Worm (Caenorhabditis elegans) whole organism, early embryonic: ENCODE data around the gene oac-48.

Experiments used
- B0310.2 ChIP-seq: sonication (generic microtip); optimal IDR thresholded peaks from 2 replicates; lab custom pipeline; 2016; ENCODE audit warnings: mild to moderate bottlenecking, missing genetic modification characterization, missing compliant biosample characterization
- F13C5.2 ChIP-seq: sonication (generic microtip); optimal IDR thresholded peaks from 2 replicates; lab custom pipeline; 2017; ENCODE audit warnings: mild to moderate bottlenecking, missing genetic modification characterization, inconsistent platforms, missing compliant biosample characterization
- aly-1 ChIP-seq: sonication (generic microtip); optimal IDR thresholded peaks from 2 replicates; lab custom pipeline; 2016; ENCODE audit warnings: missing genetic modification characterization, missing compliant biosample characterization
- ama-1 ChIP-seq: fragments of 150-350 bp; optimal IDR thresholded peaks from 2 replicates; lab custom pipeline; 2014
- ceh-13 ChIP-seq: fragments of 200-800 bp; sonication (Bioruptor generic); optimal IDR thresholded peaks from 2 replicates; lab custom pipeline; 2018; ENCODE audit warnings: mild to moderate bottlenecking, missing genetic modification characterization, missing compliant biosample characterization
- ceh-36 ChIP-seq: sonication (generic microtip); optimal IDR thresholded peaks from 2 replicates; lab custom pipeline; 2016; ENCODE audit warnings: missing genetic modification characterization, inconsistent platforms, missing compliant biosample characterization
- ets-7 ChIP-seq: sonication (generic microtip); optimal IDR thresholded peaks from 2 replicates; lab custom pipeline; 2016; ENCODE audit warnings: missing genotype, missing genetic modification characterization, missing compliant biosample characterization
- flt-1 ChIP-seq: fragments of 200-800 bp; sonication (Bioruptor generic); IDR thresholded peaks from 2 replicates; pipeline ENCODE4 v1.3.6; 2022; ENCODE audit warnings: missing genetic modification characterization, missing compliant biosample characterization
- hmbx-1 ChIP-seq: sonication (generic microtip); optimal IDR thresholded peaks from 2 replicates; lab custom pipeline; 2016; ENCODE audit warnings: mild to moderate bottlenecking, missing genetic modification characterization, missing compliant biosample characterization
- hmg-4 ChIP-seq: fragments of 200-800 bp; sonication (Bioruptor generic); optimal IDR thresholded peaks from 2 replicates; lab custom pipeline; 2018; ENCODE audit warnings: mild to moderate bottlenecking, missing genetic modification characterization, missing compliant biosample characterization
- hnd-1 ChIP-seq: sonication (generic microtip); optimal IDR thresholded peaks from 2 replicates; lab custom pipeline; 2016; ENCODE audit warnings: missing genetic modification characterization, missing compliant biosample characterization
- pes-1 ChIP-seq: fragments of 200-800 bp; sonication (Bioruptor generic); IDR thresholded peaks from 2 replicates; pipeline ENCODE4 v1.3.6; 2022; ENCODE audit warnings: missing genetic modification reagents, missing genetic modification characterization, missing compliant biosample characterization
- scrt-1 ChIP-seq: fragments of 200-800 bp; sonication (Bioruptor generic); IDR thresholded peaks from 2 replicates; pipeline ENCODE4 v1.3.6; 2022; ENCODE audit warnings: missing genetic modification characterization, missing compliant biosample characterization
- sea-1 ChIP-seq: fragments of 200-800 bp; sonication (Bioruptor generic); conservative IDR thresholded peaks from 2 replicates; pipeline ENCODE4 v1.3.6; 2022; ENCODE audit warnings: missing genetic modification characterization, missing compliant biosample characterization
- tbx-11 ChIP-seq: fragments of 200-800 bp; sonication (Bioruptor generic); IDR thresholded peaks from 2 replicates; pipeline ENCODE4 v1.3.6; 2022; ENCODE audit warnings: missing genetic modification characterization, missing compliant biosample characterization
- tbx-37 ChIP-seq: fragments of 200-800 bp; sonication (Bioruptor generic); conservative IDR thresholded peaks from 2 replicates; pipeline ENCODE4 v1.3.6; 2022; ENCODE audit warnings: missing genetic modification reagents, missing genetic modification characterization, missing compliant biosample characterization
- tra-4 ChIP-seq: sonication (generic microtip); optimal IDR thresholded peaks from 2 replicates; lab custom pipeline; 2017; ENCODE audit warnings: missing genetic modification characterization, missing compliant biosample characterization

The oac-48 gene

ce11 chrIV:13665073-13665472, 8.5 kb upstream of the oac-48 start:
- TF ChIP-seq tbx-11 (GFP tag; lab: Robert Waterston, UW) (no peak), tra-4 (tag; lab: Kevin White, UChicago) (no peak), B0310.2 (tag; lab: Kevin White, UChicago) (no peak), F13C5.2 (tag; lab: Kevin White, UChicago) (no peak), ceh-36 (tag; lab: Kevin White, UChicago) (no peak), tbx-37 (GFP tag; lab: Robert Waterston, UW) (no peak)

DNA sequence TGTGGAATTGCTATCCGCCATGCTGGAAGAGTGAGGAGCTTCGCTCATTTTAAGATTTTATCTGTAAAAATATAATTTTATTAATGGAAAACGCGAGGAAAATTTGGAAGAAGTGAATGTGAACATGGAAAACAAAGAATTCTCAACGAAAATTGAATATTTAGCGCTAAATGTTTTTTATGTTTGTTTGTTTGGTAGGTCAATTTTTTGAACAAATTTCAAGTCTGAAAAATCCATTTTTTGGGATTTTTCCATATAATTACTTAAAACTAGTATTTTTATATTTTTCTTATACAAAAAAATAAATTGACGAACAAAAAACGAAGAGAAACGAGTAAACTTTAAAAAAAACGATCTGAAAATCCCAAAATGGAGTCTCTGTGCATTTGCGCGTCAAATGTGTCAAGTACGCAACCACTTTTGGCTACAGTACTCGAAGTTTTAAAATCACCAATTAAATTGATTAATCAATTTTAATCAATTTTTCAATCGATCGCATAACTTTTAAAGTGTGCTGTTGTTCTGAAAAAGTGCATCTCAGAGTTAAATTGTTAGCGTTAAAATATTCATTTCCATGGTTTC, 6.7 kb upstream of the oac-48 start, which contains the start of gene fbxa-215:
TSS of gene fbxa-215 (minus strand) at position 61 of the 582 bp plus-strand sequence.
- TF ChIP-seq aly-1 (tag; lab: Kevin White, UChicago) = no peak
- TF ChIP-seq ama-1 (lab: Kevin White, UChicago) = no peak
- TF ChIP-seq B0310.2 (tag; lab: Kevin White, UChicago) = no peak
- no peak for TF ChIP-seq hnd-1
- no peak for TF ChIP-seq tbx-11 (GFP tag; lab: Robert Waterston, UW)
- no peak for TF ChIP-seq hmbx-1 (tag; lab: Kevin White, UChicago)
- TF ChIP-seq ceh-13 (GFP tag; lab: Kevin White, UChicago) = no peak

DNA sequence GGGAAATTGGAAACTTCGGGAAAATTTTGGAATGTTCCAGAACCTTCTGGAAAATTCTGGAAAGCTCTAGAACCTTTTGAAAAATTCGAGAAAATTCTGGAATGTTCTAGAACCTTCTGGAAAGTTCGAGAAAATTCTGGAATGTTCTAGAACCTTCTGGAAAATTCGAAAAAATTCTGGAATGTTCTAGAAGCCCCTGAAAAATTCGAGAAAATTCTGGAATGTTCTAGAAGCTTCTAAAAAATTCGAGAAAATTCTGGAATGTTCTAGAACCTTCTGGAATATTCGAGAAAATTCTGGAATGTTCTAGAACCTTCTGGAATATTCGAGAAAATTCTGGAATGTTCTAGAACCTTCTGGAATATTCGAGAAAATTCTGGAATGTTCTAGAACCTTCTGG, 5.6 kb upstream of the oac-48 start:
- peak; percentile 55; the same call in 1 of the 2 replicates for TF ChIP-seq pes-1 (GFP tag; lab: Robert Waterston, UW)

DNA sequence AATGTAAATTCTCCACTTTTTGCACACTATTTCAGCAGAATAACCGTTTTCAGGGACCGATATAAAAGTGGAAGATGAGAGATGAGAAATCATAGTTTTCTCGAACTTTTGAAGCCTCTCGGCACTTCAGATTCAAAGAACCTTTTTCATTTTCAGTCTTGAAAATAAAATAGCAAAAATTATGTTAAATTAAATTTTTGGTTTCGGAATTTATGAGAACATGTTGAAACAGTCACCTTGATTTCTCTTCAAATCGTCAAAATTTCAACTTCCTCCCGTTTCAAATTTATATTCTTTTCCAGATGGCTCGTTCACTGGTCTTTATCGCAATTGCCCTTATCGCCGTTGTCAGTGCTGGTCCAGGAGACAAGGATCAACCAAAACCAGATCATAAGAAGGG, 5.0 kb downstream of the oac-48 start, which contains the start of gene srlf-26:
TSS of gene srlf-26 (plus strand) at position 301 of the 400 bp plus-strand sequence.
- TF ChIP-seq B0310.2 (tag; lab: Kevin White, UChicago) (no peak), tbx-11 (GFP tag; lab: Robert Waterston, UW) (no peak), tra-4 (tag; lab: Kevin White, UChicago) (no peak), hmg-4 (GFP tag; lab: Kevin White, UChicago) (no peak), F13C5.2 (tag; lab: Kevin White, UChicago) (no peak), flt-1 (GFP tag; lab: Robert Waterston, UW) (no peak), ceh-13 (GFP tag; lab: Kevin White, UChicago) (no peak), tbx-37 (GFP tag; lab: Robert Waterston, UW) (no peak), pes-1 (GFP tag; lab: Robert Waterston, UW) (no peak), scrt-1 (GFP tag; lab: Robert Waterston, UW) (no peak), ets-7 (no peak), sea-1 (no peak), aly-1 (tag; lab: Kevin White, UChicago) (no peak), ceh-36 (tag; lab: Kevin White, UChicago) (no peak), ama-1 (lab: Kevin White, UChicago) (no peak), hmbx-1 (tag; lab: Kevin White, UChicago) (no peak), hnd-1 (no peak)

ce11 chrIV:13679495-13679894, 5.9 kb downstream of the oac-48 start:
- TF ChIP-seq tbx-11 (GFP tag; lab: Robert Waterston, UW) (no peak), flt-1 (GFP tag; lab: Robert Waterston, UW) (no peak), hmg-4 (GFP tag; lab: Kevin White, UChicago) (no peak), hnd-1 (no peak), ceh-36 (tag; lab: Kevin White, UChicago) (no peak), sea-1 (no peak), tbx-37 (GFP tag; lab: Robert Waterston, UW) (no peak), tra-4 (tag; lab: Kevin White, UChicago) (no peak), B0310.2 (tag; lab: Kevin White, UChicago) (no peak), hmbx-1 (tag; lab: Kevin White, UChicago) (no peak), pes-1 (GFP tag; lab: Robert Waterston, UW) (no peak), aly-1 (tag; lab: Kevin White, UChicago) (no peak), scrt-1 (GFP tag; lab: Robert Waterston, UW) (no peak), ets-7 (no peak), F13C5.2 (tag; lab: Kevin White, UChicago) (no peak), ceh-13 (GFP tag; lab: Kevin White, UChicago) (no peak), ama-1 (lab: Kevin White, UChicago) (no peak)

ce11 chrIV:13682733-13683132, 9.1 kb downstream of the oac-48 start:
- TF ChIP-seq hmbx-1 (tag; lab: Kevin White, UChicago) (no peak), pes-1 (GFP tag; lab: Robert Waterston, UW) (no peak), ceh-13 (GFP tag; lab: Kevin White, UChicago) (no peak), B0310.2 (tag; lab: Kevin White, UChicago) (no peak), tra-4 (tag; lab: Kevin White, UChicago) (no peak), aly-1 (tag; lab: Kevin White, UChicago) (no peak), hnd-1 (no peak), ets-7 (no peak), flt-1 (GFP tag; lab: Robert Waterston, UW) (no peak), tbx-11 (GFP tag; lab: Robert Waterston, UW) (no peak), F13C5.2 (tag; lab: Kevin White, UChicago) (no peak), tbx-37 (GFP tag; lab: Robert Waterston, UW) (no peak), hmg-4 (GFP tag; lab: Kevin White, UChicago) (no peak), scrt-1 (GFP tag; lab: Robert Waterston, UW) (no peak), ceh-36 (tag; lab: Kevin White, UChicago) (no peak)

- TF ChIP-seq F13C5.2 (tag; lab: Kevin White, UChicago) (no peak), hnd-1 (no peak), flt-1 (GFP tag; lab: Robert Waterston, UW) (no peak), ama-1 (lab: Kevin White, UChicago) (no peak), ceh-36 (tag; lab: Kevin White, UChicago) (no peak), hmbx-1 (tag; lab: Kevin White, UChicago) (no peak), B0310.2 (tag; lab: Kevin White, UChicago) (no peak), scrt-1 (GFP tag; lab: Robert Waterston, UW) (no peak), tbx-37 (GFP tag; lab: Robert Waterston, UW) (no peak), tra-4 (tag; lab: Kevin White, UChicago) (no peak), tbx-11 (GFP tag; lab: Robert Waterston, UW) (no peak), ets-7 (no peak), ceh-13 (GFP tag; lab: Kevin White, UChicago) (no peak), pes-1 (GFP tag; lab: Robert Waterston, UW) (no peak), aly-1 (tag; lab: Kevin White, UChicago) (no peak)
Observed at ce11 chrIV:13684827-13685226, 11.2 kb downstream of the oac-48 start.
